Worm (Caenorhabditis elegans): ENCODE measurements around the gene rad-54.B.

DNA sequence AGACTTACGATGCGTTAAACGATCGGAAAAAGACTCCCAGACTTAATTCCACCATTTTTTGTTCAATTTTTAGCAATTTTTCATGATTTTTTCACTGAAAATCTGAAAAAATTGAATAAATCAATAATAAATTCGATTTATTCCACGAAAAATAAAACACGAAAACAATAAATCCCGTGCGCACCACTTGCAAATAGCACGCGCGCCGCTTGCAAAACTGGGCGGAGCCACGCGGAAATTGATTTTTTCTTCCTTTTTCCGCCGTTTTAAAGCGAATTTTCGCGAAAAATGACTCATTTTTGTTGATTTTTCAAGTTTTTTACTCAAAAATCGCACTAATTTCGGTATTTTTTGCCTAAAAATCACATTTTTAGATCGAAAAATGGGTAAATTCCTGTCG is 3.1 kb upstream of the rad-54.B start, which contains the start of the genes Y116A8C.9 and arf-6:
- TF ChIP-seq pes-1 (GFP tag; IDR thresholded peaks at IDR 0.05) (peak; percentile 74), F13C5.2 (tag; optimal IDR thresholded peaks at IDR 0.05) (peak; percentile 85), ama-1 (optimal IDR thresholded peaks at IDR 0.05) (no peak), tbx-37 (GFP tag; conservative IDR thresholded peaks at IDR 0.05) (no peak; the same call in 1 of the 2 replicates), aly-1 (tag; optimal IDR thresholded peaks at IDR 0.05) (no peak), flt-1 (GFP tag; IDR thresholded peaks at IDR 0.05) (0 out of 2 replicates have a peak, but pooled peaks have one; percentile 14), hmg-4 (GFP tag; optimal IDR thresholded peaks at IDR 0.05) (peak; percentile 6), hmbx-1 (tag; optimal IDR thresholded peaks at IDR 0.05) (no peak), hnd-1 (tag; optimal IDR thresholded peaks at IDR 0.05) (peak; percentile 25)
